Fruit fly (Drosophila melanogaster): ENCODE measurements around the gene CG14325.

CG14325 gene

DNA sequence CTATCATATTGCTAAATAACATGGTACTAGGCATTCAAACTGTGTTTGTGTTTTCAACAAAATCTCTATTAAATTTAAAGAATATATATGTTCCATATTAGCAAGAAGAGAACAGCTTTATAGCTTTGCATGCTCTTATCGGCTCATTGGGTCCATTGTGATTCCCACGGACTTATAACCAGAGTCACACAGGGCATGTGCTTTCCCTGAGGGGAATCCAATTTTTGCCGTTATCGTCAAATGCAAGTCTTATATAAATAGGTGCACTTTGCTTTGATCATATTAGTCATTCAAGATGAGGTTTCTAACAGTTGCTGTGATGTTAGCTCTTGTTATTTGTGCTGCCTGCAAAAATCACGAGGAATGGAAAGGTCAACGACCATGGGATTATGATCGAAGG is 40.4 kb downstream of the CG14325 start, which contains the start of gene CG45045:
Gene CG45045 (plus strand): TSS at position 294 of the 400 bp plus-strand sequence.
- TF ChIP-seq CG8301 (tag; optimal IDR thresholded peaks at IDR 0.05) (no peak), CG8159 (tag; optimal IDR thresholded peaks at IDR 0.05) (no peak), CG14655 (GFP tag; optimal IDR thresholded peaks at IDR 0.05) (no peak), CG17806 (tag; optimal IDR thresholded peaks at IDR 0.05) (no peak), CG9948 (tag; optimal IDR thresholded peaks at IDR 0.05) (no peak), CG13204 (GFP tag; optimal IDR thresholded peaks at IDR 0.05) (no peak), CG15710 (tag; optimal IDR thresholded peaks at IDR 0.05) (no peak), CG4496 (GFP tag; IDR thresholded peaks at IDR 0.05) (no peak)

DNA sequence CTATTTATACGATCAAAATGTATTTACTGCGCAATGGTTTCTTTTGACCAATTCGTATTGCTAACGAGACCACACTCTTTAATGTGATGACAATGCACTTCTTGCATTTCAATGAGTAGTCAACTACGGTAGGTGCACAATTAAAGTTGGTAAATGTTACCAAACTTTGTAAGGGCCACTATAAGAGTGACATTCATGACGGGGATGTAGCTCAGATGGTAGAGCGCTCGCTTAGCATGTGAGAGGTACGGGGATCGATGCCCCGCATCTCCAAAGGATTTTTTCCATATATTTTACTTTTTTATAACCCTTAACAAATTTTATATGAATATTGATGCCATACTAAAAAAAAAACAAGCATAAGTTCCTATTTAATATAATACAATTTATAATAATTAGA is 41.1 kb downstream of the CG14325 start:
- TF ChIP-seq CG10348 (GFP tag; IDR thresholded peaks at IDR 0.05) (no peak), rn (GFP tag; IDR thresholded peaks at IDR 0.05) (no peak)

DNA sequence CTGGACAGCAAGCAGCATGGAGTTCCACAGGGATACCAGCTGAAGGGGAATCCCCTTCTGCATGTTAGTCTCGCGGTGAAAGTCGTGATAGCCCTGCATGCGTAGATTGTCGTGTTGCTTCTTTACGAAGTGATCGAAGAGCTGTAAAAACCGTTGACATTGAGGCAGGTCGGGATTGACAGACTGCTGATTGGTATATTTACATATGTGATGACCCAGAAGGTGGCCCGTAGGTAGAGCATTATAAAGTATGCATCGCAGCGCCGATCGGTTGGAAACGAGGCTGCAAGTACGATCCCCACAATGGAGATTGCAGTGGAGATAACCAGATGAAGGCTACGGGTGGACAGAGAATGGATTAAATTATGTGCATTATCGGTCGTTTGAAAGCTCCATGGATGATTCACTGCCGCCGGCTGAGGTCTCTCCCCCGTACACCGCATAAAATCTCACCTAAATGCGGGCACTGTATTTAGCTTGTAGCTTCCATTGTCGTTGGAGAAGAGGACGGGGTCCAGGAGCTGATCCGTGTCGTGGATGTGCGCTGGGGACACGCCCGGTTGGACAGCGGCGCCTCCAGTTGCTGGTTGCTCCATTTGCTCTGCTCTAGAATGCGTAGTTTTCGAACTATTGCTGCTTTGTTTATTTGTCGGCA is 43.4 kb downstream of the CG14325 start:
- peak; percentile 53 for TF ChIP-seq EcR (GFP tag; optimal IDR thresholded peaks at IDR 0.05)
- TF ChIP-seq CG10348 (GFP tag; IDR thresholded peaks at IDR 0.05), result no peak

DNA sequence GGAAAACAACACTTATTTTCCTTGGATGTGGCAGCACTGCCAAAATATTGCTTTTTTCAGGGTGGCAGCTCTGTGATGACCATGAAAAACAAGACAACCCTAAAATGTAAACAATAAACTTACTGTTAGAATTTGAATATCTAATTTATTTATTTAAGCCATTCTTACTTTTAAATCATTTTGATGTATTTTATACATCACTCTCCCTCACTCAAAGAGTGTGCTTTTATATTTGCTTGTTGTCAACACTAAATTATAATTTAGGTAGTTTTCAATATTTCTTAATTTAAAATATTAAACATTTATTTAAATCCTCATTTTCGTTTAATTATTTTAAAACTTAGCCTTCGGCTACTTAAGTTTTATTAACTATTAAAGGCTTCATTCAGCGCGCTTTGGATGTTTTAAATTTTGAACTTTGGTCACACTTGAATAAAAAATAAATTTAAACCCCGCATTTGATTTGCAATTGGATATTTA is 44.0 kb downstream of the CG14325 start, which contains the start of the genes CG7523 and Mps1:
Gene CG7523 (minus strand): TSS at position 39 of the 480 bp plus-strand sequence.
Gene Mps1 (plus strand): TSS at position 415 of the 480 bp plus-strand sequence.
- TF ChIP-seq CG17806 (tag; optimal IDR thresholded peaks at IDR 0.05) (no peak), CG8159 (tag; optimal IDR thresholded peaks at IDR 0.05) (no peak), D1 (tag; optimal IDR thresholded peaks at IDR 0.05) (no peak), CG34367 (tag; optimal IDR thresholded peaks at IDR 0.05) (no peak), CG15710 (tag; optimal IDR thresholded peaks at IDR 0.05) (no peak), rn (GFP tag; IDR thresholded peaks at IDR 0.05) (no peak)

DNA sequence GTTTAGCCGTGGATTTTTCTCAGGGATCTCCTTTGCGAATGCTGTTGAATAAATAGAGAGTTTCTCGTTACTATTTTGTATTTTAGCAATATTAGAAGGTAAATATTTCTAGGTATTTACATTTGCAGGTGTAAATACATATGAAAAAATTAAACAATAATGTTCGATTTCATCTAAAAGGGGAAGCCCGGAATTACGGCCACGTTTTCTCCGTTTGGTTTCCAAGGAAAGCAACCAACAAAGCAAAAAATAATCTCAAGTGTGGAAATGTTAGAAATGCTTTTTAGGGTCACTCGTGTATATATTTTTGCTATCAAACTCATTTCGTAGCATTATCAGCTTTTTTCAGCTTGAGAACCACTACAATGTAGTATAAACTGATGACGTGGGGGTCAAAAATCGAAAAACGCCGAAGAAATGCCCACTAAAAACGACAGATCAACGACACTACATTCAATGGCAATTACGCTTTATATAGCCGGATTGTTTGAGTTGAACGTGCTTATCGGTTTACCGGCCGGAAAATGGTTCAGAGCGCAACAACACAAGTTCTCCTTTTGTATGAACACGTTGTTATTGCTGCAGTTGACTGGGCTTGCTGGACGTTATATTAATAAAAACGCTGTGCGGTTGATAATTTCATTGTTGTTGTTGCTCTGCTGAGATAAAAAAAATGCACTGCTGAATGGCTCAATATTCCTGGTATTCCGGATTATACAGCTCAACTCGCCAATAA is 51.4 kb downstream of the CG14325 start:
- no peak for TF ChIP-seq CG4496 (GFP tag; IDR thresholded peaks at IDR 0.05)
- TF ChIP-seq CG8159 (tag; optimal IDR thresholded peaks at IDR 0.05), result no peak
- no peak for TF ChIP-seq CG14655 (GFP tag; optimal IDR thresholded peaks at IDR 0.05)
- peak; percentile 88 for TF ChIP-seq EcR (GFP tag; optimal IDR thresholded peaks at IDR 0.05)
- no peak for TF ChIP-seq Pif1A (GFP tag; optimal IDR thresholded peaks at IDR 0.05)
- no peak for TF ChIP-seq CG10348 (GFP tag; IDR thresholded peaks at IDR 0.05)
